Worm (Caenorhabditis elegans) whole organism, young adult: Measurements from ENCODE around the gene mpk-2.

Source experiments
- B0261.1 ChIP-seq: sonication (generic microtip); optimal IDR thresholded peaks from 2 replicates; lab custom pipeline; 2016; ENCODE audit warnings: mild to moderate bottlenecking, missing genetic modification characterization, moderate library complexity, missing compliant biosample characterization
- K11D2.4 ChIP-seq: fragments of 200-800 bp; sonication (Bioruptor generic); IDR thresholded peaks from 2 replicates; pipeline ENCODE4 v1.3.6; 2022; ENCODE audit warnings: missing genetic modification reagents, missing genetic modification characterization, missing compliant biosample characterization
- K12H6.12 ChIP-seq: fragments of 200-800 bp; sonication (Bioruptor generic); optimal IDR thresholded peaks from 2 replicates; lab custom pipeline; 2018; ENCODE audit warnings: mild to moderate bottlenecking, missing genetic modification characterization, missing compliant biosample characterization
- Y53F4B.3 ChIP-seq: fragments of 200-800 bp; sonication (Bioruptor generic); IDR thresholded peaks from 2 replicates; pipeline ENCODE4 v1.3.6; 2022; ENCODE audit warnings: missing genetic modification reagents, missing genetic modification characterization, missing compliant biosample characterization
- Y53G8AR.9 ChIP-seq: fragments of 200-800 bp; sonication (Bioruptor generic); conservative IDR thresholded peaks from 2 replicates; pipeline ENCODE4 v1.3.6; 2022; ENCODE audit warnings: missing genetic modification reagents, missing genetic modification characterization, missing compliant biosample characterization
- atf-7 ChIP-seq: sonication (generic microtip); optimal IDR thresholded peaks from 2 replicates; lab custom pipeline; 2017; ENCODE audit warnings: mild to moderate bottlenecking, missing genetic modification characterization, missing compliant biosample characterization
- attf-3 ChIP-seq: fragments of 200-800 bp; sonication (Bioruptor generic); conservative IDR thresholded peaks from 2 replicates; pipeline ENCODE4 v1.3.6; 2022; ENCODE audit warnings: missing genetic modification reagents, missing genetic modification characterization, missing compliant biosample characterization
- attf-6 ChIP-seq: fragments of 200-800 bp; sonication (Bioruptor generic); IDR thresholded peaks from 2 replicates; pipeline ENCODE4 v1.3.6; 2022; ENCODE audit warnings: missing genetic modification reagents, missing genetic modification characterization, missing compliant biosample characterization
- ccch-3 ChIP-seq: fragments of 200-800 bp; sonication (Bioruptor generic); optimal IDR thresholded peaks from 2 replicates; lab custom pipeline; 2018; ENCODE audit warnings: mild to moderate bottlenecking, missing genetic modification characterization, missing compliant biosample characterization
- cebp-1 ChIP-seq, 2 experiments: fragments of 200-800 bp in 1 of 2; sonication (Bioruptor generic) in 1 of 2; sonication (generic microtip) in 1 of 2; IDR thresholded peaks in 1 of 2; optimal IDR thresholded peaks in 1 of 2; 2 replicates each; pipeline versions ENCODE4 v1.3.6 to Lab custom; 2017 to 2022; ENCODE audit warnings: missing compliant biosample characterization in 2 of 2, missing genetic modification characterization in 2 of 2, mild to moderate bottlenecking in 1 of 2, missing genetic modification reagents in 1 of 2, moderate library complexity in 1 of 2
- ceh-27 ChIP-seq: fragments of 200-800 bp; sonication (Bioruptor generic); optimal IDR thresholded peaks from 2 replicates; lab custom pipeline; 2018; ENCODE audit warnings: mild to moderate bottlenecking, missing genetic modification characterization, moderate library complexity, missing compliant biosample characterization
- ceh-40 ChIP-seq: fragments of 200-800 bp; sonication (Bioruptor generic); IDR thresholded peaks from 2 replicates; pipeline ENCODE4 v1.3.6; 2022; ENCODE audit warnings: missing genetic modification characterization, missing compliant biosample characterization
- ceh-79 ChIP-seq: sonication (generic microtip); optimal IDR thresholded peaks from 2 replicates; lab custom pipeline; 2017; ENCODE audit warnings: mild to moderate bottlenecking, missing genetic modification characterization, missing compliant biosample characterization
- ets-4 ChIP-seq: fragments of 200-800 bp; sonication (Bioruptor generic); optimal IDR thresholded peaks from 2 replicates; lab custom pipeline; 2018; ENCODE audit warnings: mild to moderate bottlenecking, missing genetic modification characterization, missing compliant biosample characterization
- gei-17 ChIP-seq: fragments of 200-800 bp; sonication (Bioruptor generic); optimal IDR thresholded peaks from 2 replicates; lab custom pipeline; 2018; ENCODE audit warnings: mild to moderate bottlenecking, missing genetic modification characterization, missing compliant biosample characterization
- hlh-26 ChIP-seq: fragments of 200-800 bp; sonication (Bioruptor generic); conservative IDR thresholded peaks from 2 replicates; pipeline ENCODE4 v1.3.6; 2022; ENCODE audit warnings: missing genetic modification reagents, missing genetic modification characterization, missing compliant biosample characterization
- hsf-1 ChIP-seq: fragments of 200-800 bp; sonication (Bioruptor generic); IDR thresholded peaks from 2 replicates; pipeline ENCODE4 v1.3.6; 2022; ENCODE audit warnings: missing genetic modification reagents, missing genetic modification characterization, missing compliant biosample characterization
- let-607 ChIP-seq, 2 experiments: fragments of 200-800 bp in 1 of 2; sonication (Bioruptor generic) in 1 of 2; sonication (generic microtip) in 1 of 2; optimal IDR thresholded peaks; 2 replicates each; lab custom pipeline; 2016 to 2018; ENCODE audit warnings: mild to moderate bottlenecking in 2 of 2, missing compliant biosample characterization in 2 of 2, missing genetic modification characterization in 2 of 2, moderate library complexity in 2 of 2, missing genotype in 1 of 2
- lin-54 ChIP-seq: fragments of 200-800 bp; sonication (Bioruptor generic); optimal IDR thresholded peaks from 2 replicates; lab custom pipeline; 2018; ENCODE audit warnings: mild to moderate bottlenecking, missing genetic modification characterization, missing compliant biosample characterization
- madf-10 ChIP-seq: sonication (generic microtip); optimal IDR thresholded peaks from 2 replicates; lab custom pipeline; 2016; ENCODE audit warnings: mild to moderate bottlenecking, missing genetic modification characterization, missing compliant biosample characterization
- mel-28 ChIP-seq: sonication (generic microtip); optimal IDR thresholded peaks from 2 replicates; lab custom pipeline; 2016; ENCODE audit warnings: borderline replicate concordance, mild to moderate bottlenecking, missing genetic modification characterization, missing compliant biosample characterization
- mxl-1 ChIP-seq: sonication (generic microtip); optimal IDR thresholded peaks from 2 replicates; lab custom pipeline; 2016; ENCODE audit warnings: missing genetic modification characterization, missing compliant biosample characterization
- nhr-27 ChIP-seq: fragments of 200-800 bp; sonication (Bioruptor generic); optimal IDR thresholded peaks from 2 replicates; lab custom pipeline; 2018; ENCODE audit warnings: mild to moderate bottlenecking, missing genetic modification characterization, moderate library complexity, missing compliant biosample characterization
- snpc-3.4 ChIP-seq: sonication (generic microtip); optimal IDR thresholded peaks from 2 replicates; lab custom pipeline; 2017; ENCODE audit warnings: missing genetic modification characterization, mild to moderate bottlenecking, missing compliant biosample characterization, antibody characterized with exemption, moderate library complexity, missing genotype, missing genetic modification reagents
- somi-1 ChIP-seq: fragments of 200-800 bp; sonication (Bioruptor generic); optimal IDR thresholded peaks from 2 replicates; lab custom pipeline; 2018; ENCODE audit warnings: mild to moderate bottlenecking, missing genetic modification characterization, missing compliant biosample characterization
- tbp1 ChIP-seq: fragments of 200-800 bp; sonication (Bioruptor generic); optimal IDR thresholded peaks from 2 replicates; lab custom pipeline; 2018; ENCODE audit warnings: mild to moderate bottlenecking, missing genetic modification characterization, missing compliant biosample characterization
- unc-130 ChIP-seq: sonication (generic microtip); optimal IDR thresholded peaks from 2 replicates; lab custom pipeline; 2016; ENCODE audit warnings: missing genetic modification reagents, missing genetic modification characterization, missing compliant biosample characterization
- ztf-26 ChIP-seq: sonication (generic microtip); optimal IDR thresholded peaks from 2 replicates; lab custom pipeline; 2017; ENCODE audit warnings: missing genetic modification characterization, missing compliant biosample characterization
- ztf-3 ChIP-seq: fragments of 200-800 bp; sonication (Bioruptor generic); optimal IDR thresholded peaks from 2 replicates; lab custom pipeline; 2018; ENCODE audit warnings: mild to moderate bottlenecking, missing genetic modification characterization, missing compliant biosample characterization

Gene mpk-2

DNA sequence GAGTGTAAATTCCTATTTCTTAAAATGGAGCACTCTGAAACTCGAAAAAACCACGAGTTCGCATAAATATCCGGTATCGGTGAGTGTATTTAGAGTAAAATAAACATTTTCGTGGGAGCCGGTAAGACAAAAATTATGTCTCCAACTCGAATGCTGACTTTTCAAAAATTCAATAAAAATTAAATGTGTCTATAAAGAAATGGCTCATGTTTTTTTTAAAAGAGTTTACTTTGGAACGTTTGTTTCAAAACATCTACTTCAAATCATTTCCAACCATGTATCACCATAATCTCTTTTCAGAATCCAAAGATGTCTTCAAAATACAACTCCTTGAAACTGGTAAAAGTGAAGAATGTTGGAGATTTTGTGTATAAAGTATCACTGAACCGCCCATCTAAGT, 38.7 kb downstream of the mpk-2 start, which contains the start of gene F58A6.1:
TSS of gene F58A6.1 (plus strand) at position 301 of the 400 bp plus-strand sequence.
- no peak for TF ChIP-seq Y53F4B.3 (GFP tag; lab: Robert Waterston, UW)

DNA sequence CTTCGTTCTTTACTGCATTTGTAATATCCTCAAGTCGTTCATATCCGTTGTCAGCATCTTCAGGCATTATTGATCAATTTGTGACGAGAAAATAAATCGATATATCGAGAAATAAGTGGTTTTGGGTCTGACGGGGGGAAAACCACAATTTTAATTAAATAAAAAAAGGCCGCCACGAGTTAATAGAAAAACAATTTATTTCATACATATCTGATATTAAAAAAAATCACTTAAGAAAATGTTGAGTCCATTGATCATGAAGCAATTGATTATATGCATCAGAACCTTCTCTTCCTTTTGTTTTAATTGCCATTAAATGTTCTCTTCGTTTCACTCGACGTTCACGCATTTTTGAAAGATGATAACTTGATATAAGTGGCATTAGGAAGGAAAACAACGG, 44.4 kb downstream of the mpk-2 start, which contains the start of gene F58A6.5:
TSS of gene F58A6.5 (minus strand) at position 101 of the 400 bp plus-strand sequence.
- TF ChIP-seq snpc-3.4 (tag; lab: Kevin White, UChicago) (no peak), attf-6 (GFP tag; lab: Robert Waterston, UW) (no peak), hlh-26 (GFP tag; lab: Robert Waterston, UW) (no peak), mel-28 (tag; lab: Kevin White, UChicago) (no peak), ceh-79 (tag; lab: Kevin White, UChicago) (no peak), attf-3 (GFP tag; lab: Robert Waterston, UW) (no peak), hsf-1 (GFP tag; lab: Robert Waterston, UW) (no peak), Y53G8AR.9 (GFP tag; lab: Robert Waterston, UW) (no peak), ceh-40 (GFP tag; lab: Robert Waterston, UW) (no peak), atf-7 (no peak), ceh-27 (no peak), madf-10 (tag; lab: Kevin White, UChicago) (no peak)

DNA sequence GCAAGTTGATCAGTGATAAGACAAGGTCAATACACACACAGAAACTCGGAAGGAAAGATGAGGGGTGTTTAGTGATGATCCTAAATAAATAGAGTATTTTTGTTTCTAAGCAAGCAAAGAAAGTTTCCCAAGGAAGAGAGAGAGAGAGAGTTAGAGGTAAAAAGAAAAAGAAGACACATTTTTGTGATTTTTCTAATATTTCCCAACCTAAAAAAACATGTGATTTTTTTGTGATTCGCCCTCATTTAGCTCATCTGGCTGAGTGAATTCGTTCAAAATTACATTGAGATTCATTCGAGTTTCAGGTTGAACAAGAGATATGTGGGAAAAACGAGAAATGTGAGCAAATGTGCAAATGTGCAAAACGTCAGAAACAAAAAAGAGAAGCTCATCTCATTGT, 46.9 kb downstream of the mpk-2 start, which contains the start of gene srb-16:
TSS of gene srb-16 (minus strand) at position 101 of the 400 bp plus-strand sequence.
- TF ChIP-seq lin-54 (GFP tag; lab: Kevin White, UChicago): no peak
- no peak for TF ChIP-seq madf-10 (tag; lab: Kevin White, UChicago)
- no peak for TF ChIP-seq nhr-27 (tag; lab: Kevin White, UChicago)
- TF ChIP-seq unc-130 (GFP tag; lab: Kevin White, UChicago): no peak
- no peak for TF ChIP-seq ztf-26 (tag; lab: Kevin White, UChicago)
- no peak for TF ChIP-seq ztf-3 (GFP tag; lab: Kevin White, UChicago)
- TF ChIP-seq somi-1: no peak
- TF ChIP-seq K12H6.12 (tag; lab: Kevin White, UChicago): no peak

DNA sequence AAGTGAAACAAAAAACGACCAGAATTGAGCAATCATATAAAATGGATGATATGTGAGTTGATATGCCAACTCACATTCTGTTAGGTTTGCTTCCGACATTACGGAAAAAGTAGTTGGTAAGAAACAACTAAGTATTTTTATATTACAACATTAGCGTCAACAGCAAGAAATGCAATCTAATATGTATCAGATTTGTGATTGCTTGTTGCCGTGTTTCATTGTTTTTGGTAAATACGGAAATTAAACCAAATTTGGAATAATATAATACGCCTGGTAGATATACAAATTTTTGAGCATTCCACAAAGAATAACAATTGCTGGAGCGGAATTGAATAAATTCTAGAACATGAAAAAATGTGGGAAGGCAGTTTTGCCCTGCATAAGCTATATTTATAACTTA, 50.6 kb downstream of the mpk-2 start, which contains the start of gene srb-12:
TSS of gene srb-12 (minus strand) at position 101 of the 400 bp plus-strand sequence.
- TF ChIP-seq B0261.1 (tag; lab: Kevin White, UChicago) (no peak), ccch-3 (no peak), gei-17 (GFP tag; lab: Kevin White, UChicago) (no peak), cebp-1 (GFP tag; IDR thresholded peaks at IDR 0.05; lab: Robert Waterston, UW) (no peak), cebp-1 (tag; optimal IDR thresholded peaks at IDR 0.05; lab: Kevin White, UChicago) (no peak)

DNA sequence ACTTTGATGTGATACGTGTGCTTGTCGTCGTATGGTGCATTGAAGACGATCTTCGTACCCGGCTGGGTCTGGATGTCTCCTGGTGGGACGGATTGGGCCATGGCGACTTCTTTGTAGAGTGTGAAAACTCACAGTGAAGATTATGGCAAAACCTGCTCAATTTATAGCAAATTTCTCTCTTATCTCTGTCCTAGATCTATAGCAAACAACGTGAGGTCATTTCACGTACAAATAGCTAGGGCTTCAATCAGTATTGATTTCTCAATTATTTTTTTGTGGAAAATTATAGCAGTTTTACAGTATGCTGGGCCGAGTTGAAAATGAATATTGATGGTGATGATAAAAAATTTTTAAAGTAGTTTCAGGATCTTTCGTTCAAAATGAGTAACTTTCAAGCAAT, 53.1 kb downstream of the mpk-2 start, which contains the start of gene msp-45:
TSS of gene msp-45 (minus strand) at position 101 of the 400 bp plus-strand sequence.
- TF ChIP-seq mxl-1: no peak
- no peak for TF ChIP-seq K11D2.4 (GFP tag; lab: Robert Waterston, UW)
- TF ChIP-seq ztf-3 (GFP tag; lab: Kevin White, UChicago): no peak
- no peak for TF ChIP-seq hlh-26 (GFP tag; lab: Robert Waterston, UW)
- no peak for TF ChIP-seq ets-4 (GFP tag; lab: Kevin White, UChicago)
- no peak for TF ChIP-seq madf-10 (tag; lab: Kevin White, UChicago)
- TF ChIP-seq tbp1 (GFP tag; lab: Kevin White, UChicago): no peak
- TF ChIP-seq let-607 (tag; optimal IDR thresholded peaks at IDR 0.05; lab: Kevin White, UChicago): no peak
